Worm (Caenorhabditis elegans): Measurements from ENCODE around the gene tftc-5.
A peak's percentile ranks its signal among the peaks of the same experiment; 100 is the strongest.

The tftc-5 gene

DNA sequence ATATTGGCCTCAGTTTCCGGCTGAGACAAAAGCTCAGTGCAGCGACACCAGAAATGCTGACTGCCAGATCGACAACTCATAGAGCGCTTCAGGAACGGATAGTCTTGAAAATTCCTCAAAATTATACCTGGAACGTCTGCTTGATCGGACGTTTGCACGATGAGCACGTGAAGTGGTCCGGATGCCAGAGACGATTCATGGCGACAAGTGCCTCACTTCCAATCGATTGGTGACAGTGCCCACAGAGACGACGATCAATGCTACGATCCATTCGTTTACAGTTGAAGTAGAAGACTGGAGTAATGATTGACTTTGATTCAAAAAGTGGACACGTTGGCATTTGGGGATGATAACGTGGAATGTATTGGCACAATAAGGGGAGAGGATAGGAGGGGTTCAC, 35.6 kb upstream of the tftc-5 start, which contains the start of gene Y1A5A.1:
Gene Y1A5A.1 (minus strand): TSS at position 294 of the 400 bp plus-strand sequence.
- TF ChIP-seq nhr-76 (tag; optimal IDR thresholded peaks at IDR 0.05) (no peak), ztf-11 (tag; optimal IDR thresholded peaks at IDR 0.05) (no peak), nhr-20 (tag; optimal IDR thresholded peaks at IDR 0.05) (no peak), efl-1 (optimal IDR thresholded peaks at IDR 0.05) (no peak), efl-1 (GFP tag; optimal IDR thresholded peaks at IDR 0.05 in 1 of 2) (peak in 1 of 2 experiments; percentile 33)

DNA sequence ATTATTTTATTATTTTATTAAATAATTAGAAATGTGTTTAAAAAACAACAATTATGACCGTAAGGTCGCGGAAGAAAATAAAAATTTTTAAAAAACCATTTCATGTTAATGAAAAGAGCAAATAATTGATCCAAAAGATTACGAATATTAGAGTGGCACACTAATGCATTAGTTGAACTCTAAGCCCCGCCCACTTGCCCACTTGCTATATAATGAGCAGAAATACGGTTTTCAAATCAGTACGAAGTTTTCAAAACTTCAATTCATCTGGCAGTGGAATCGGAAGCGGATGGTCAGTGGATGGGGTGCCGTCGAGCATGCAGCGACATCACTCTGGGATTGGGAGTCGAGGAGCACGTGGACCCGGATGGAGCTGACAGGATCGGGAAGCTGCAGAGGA, 34.2 kb upstream of the tftc-5 start, which contains the start of gene C36E8.6:
Gene C36E8.6 (plus strand): TSS at position 301 of the 400 bp plus-strand sequence.
- TF ChIP-seq C16A3.4 (tag; optimal IDR thresholded peaks at IDR 0.05), result no peak
- no peak for TF ChIP-seq unc-130 (tag; optimal IDR thresholded peaks at IDR 0.05)
- no peak for TF ChIP-seq nhr-77 (tag; optimal IDR thresholded peaks at IDR 0.05)

DNA sequence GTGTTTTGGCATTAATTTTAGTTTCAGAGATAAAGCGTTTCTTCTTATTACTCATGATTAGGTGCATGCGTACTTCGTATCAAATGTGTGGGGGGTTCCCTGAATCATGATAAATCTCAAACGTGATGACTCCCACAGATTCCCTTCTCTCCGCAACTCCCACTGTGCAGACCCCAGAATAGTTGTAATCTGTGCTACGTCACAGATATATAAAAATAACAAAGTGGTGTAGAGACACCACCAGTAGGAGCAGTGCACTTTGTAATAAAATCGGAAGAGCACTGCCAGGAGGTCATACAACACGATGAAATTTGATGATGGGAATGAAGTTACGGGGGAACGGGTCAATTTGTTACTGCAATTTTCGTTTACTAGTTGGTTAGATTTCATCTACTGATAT, 30.6 kb upstream of the tftc-5 start:
- no peak for TF ChIP-seq alr-1 (tag; optimal IDR thresholded peaks at IDR 0.05; ENCODE audit: borderline replicate concordance)
- TF ChIP-seq rnt-1 (tag; optimal IDR thresholded peaks at IDR 0.05), result peak; percentile 46
- TF ChIP-seq pag-3 (tag; optimal IDR thresholded peaks at IDR 0.05; ENCODE audit: borderline replicate concordance, insufficient read depth), result no peak
- no peak for TF ChIP-seq efl-3 (GFP tag; optimal IDR thresholded peaks at IDR 0.05)
- no peak for TF ChIP-seq ceh-63 (GFP tag; optimal IDR thresholded peaks at IDR 0.05)
- no peak for TF ChIP-seq isw-1 (GFP tag; IDR thresholded peaks at IDR 0.05)
- no peak for TF ChIP-seq pax-3 (tag; optimal IDR thresholded peaks at IDR 0.05)
- peak; percentile 21 for TF ChIP-seq mef-2 (tag; optimal IDR thresholded peaks at IDR 0.05)
- no peak for TF ChIP-seq ztf-11 (tag; optimal IDR thresholded peaks at IDR 0.05)
- peak; percentile 46 for TF ChIP-seq nhr-71 (tag; optimal IDR thresholded peaks at IDR 0.05)
- TF ChIP-seq pqm-1 (tag; optimal IDR thresholded peaks at IDR 0.05), result no peak
- no peak for TF ChIP-seq fkh-4 (tag; optimal IDR thresholded peaks at IDR 0.05; ENCODE audit: borderline replicate concordance)
- TF ChIP-seq irx-1 (tag; optimal IDR thresholded peaks at IDR 0.05), result no peak
- TF ChIP-seq dsc-1 (tag; optimal IDR thresholded peaks at IDR 0.05), result peak; percentile 36
- no peak for TF ChIP-seq lin-13 (GFP tag; optimal IDR thresholded peaks at IDR 0.05)
- no peak for TF ChIP-seq fkh-10 (GFP tag; optimal IDR thresholded peaks at IDR 0.05)
- TF ChIP-seq elt-2 (tag; optimal IDR thresholded peaks at IDR 0.05), result no peak
- TF ChIP-seq lin-15B (tag; optimal IDR thresholded peaks at IDR 0.05), result no peak
- no peak for TF ChIP-seq fkh-8 (tag; optimal IDR thresholded peaks at IDR 0.05)
- peak; percentile 35 for TF ChIP-seq lin-14 (GFP tag; optimal IDR thresholded peaks at IDR 0.05)

DNA sequence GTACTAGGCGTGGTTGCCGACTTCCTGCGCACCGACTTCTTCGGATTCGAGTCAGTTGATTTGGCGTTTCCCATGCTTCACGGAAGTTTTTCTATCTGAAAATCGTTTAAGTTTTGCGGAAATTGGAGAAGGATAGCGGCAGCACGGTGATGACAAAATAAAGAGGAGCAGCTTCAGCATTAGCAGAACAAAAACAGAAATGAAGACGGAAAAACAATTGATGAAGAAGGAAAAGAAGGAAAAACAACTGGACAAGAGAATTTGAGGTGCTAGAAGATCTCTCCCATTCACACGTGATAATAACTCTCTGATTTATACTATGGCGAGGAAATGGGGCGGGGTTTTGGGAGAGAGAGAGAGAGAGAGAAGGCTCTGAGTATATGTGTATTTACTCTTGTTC, 29.9 kb upstream of the tftc-5 start, which contains the start of gene glb-11:
Gene glb-11 (minus strand): TSS at position 101 of the 400 bp plus-strand sequence.
- TF ChIP-seq C04F5.9 (tag; optimal IDR thresholded peaks at IDR 0.05) (no peak), dsc-1 (tag; optimal IDR thresholded peaks at IDR 0.05) (peak; percentile 6), fkh-8 (tag; optimal IDR thresholded peaks at IDR 0.05) (peak; percentile 21), efl-1 (optimal IDR thresholded peaks at IDR 0.05) (no peak), efl-1 (GFP tag; optimal IDR thresholded peaks at IDR 0.05 in 1 of 2) (peak in 1 of 2 experiments; percentile 71), lin-14 (GFP tag; optimal IDR thresholded peaks at IDR 0.05) (no peak), nhr-84 (tag; optimal IDR thresholded peaks at IDR 0.05) (no peak), dpl-1 (GFP tag; optimal IDR thresholded peaks at IDR 0.05) (no peak)

DNA sequence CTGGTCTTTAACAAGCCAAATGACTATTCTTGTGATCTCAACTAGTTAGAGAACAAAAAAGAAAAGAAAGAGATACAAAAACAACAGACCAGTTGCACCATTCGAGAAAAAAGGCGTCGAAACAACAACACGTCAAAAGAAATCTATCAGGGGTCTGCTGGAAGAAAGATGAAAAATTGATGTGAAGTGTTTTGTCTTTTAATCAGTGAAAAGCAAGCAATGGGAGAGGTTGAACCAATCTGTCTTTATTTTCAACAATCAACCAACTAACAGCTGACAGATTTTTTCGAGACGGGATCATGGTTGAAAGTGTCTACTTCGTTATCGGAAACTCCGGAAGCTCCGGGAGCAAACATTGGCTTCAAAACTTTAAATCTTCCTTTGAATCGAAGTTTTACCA, 27.5 kb upstream of the tftc-5 start:
- peak; percentile 55 for TF ChIP-seq lin-14 (GFP tag; optimal IDR thresholded peaks at IDR 0.05)
- TF ChIP-seq C34B4.2 (tag; optimal IDR thresholded peaks at IDR 0.05), result no peak
- TF ChIP-seq nhr-71 (tag; optimal IDR thresholded peaks at IDR 0.05), result peak; percentile 43
- no peak for TF ChIP-seq skn-1 (tag; optimal IDR thresholded peaks at IDR 0.05)
- peak; percentile 22 for TF ChIP-seq lin-39 (tag; optimal IDR thresholded peaks at IDR 0.05)
- peak in 1 of 2 experiments; percentile 45 for TF ChIP-seq lsy-2 (tag; optimal IDR thresholded peaks at IDR 0.05)
- peak; percentile 41 for TF ChIP-seq rnt-1 (tag; optimal IDR thresholded peaks at IDR 0.05)
- no peak for TF ChIP-seq zip-4 (GFP tag; optimal IDR thresholded peaks at IDR 0.05)

All from whole organism, L1 larva.